In the genomic region with DNA sequence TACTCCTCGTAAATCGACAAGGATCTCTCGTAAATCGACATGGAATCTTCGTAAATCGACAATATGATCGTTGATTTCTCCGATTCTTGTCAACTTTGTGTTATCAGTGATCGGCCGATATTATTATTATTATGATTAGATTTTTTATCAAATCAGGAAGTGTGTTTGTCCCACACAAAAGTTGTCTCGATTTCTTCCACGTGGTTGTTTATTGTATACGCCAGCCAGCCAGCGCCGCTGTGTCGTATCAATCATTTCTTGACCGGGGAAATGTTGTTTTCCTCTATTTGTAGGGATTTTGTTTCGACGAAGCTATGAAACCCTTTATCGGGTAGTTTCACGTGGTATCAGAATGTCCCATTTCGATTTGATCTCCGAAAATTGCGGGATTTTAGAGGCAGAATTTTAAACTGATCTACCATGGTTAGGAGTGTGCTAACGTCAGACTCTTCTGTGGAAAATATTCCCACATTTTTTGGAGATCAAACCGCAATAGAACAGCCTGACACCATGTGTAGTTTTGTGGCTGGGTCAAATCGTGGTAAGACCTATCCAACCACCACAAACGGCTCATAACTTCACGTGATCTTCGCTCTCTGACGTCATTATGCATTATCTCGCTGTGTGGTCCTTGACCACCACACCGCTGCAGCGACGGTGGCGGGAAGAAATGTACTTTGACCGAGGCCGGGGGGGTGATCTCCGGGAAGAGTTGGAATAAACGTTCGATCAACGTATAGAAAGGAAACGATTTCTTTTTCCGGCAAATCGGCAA, we compare ENCODE assay signal across 1 worm cellular context.
TF ChIP-seq lines count a peak whose summit lies in the region.

No protein-coding gene starts in this region.

TF ChIP-seq in whole organism, L4 larva, 104 proteins besides CTCF, POLR2A, EP300 and RAD21 (continued from another document):
- peak; percentile 51 for TF ChIP-seq nhr-48 (tag; optimal IDR thresholded peaks at IDR 0.05; lab: Kevin White, UChicago)
- TF ChIP-seq zip-11 (GFP tag; IDR thresholded peaks at IDR 0.05; lab: Robert Waterston, UW) = no peak
- TF ChIP-seq unc-62 (GFP tag; optimal IDR thresholded peaks at IDR 0.05 in 1 of 2; lab: Kevin White, UChicago) = no peak
- no peak for TF ChIP-seq unc-62 (tag; optimal IDR thresholded peaks at IDR 0.05; lab: Kevin White, UChicago)
- TF ChIP-seq aly-2 (tag; optimal IDR thresholded peaks at IDR 0.05; lab: Kevin White, UChicago) = no peak
- TF ChIP-seq Y5F2A.4 (GFP tag; optimal IDR thresholded peaks at IDR 0.05; lab: Kevin White, UChicago) = no peak
- no peak for TF ChIP-seq dmd-9 (GFP tag; IDR thresholded peaks at IDR 0.05; lab: Robert Waterston, UW)
- TF ChIP-seq ztf-7 (tag; optimal IDR thresholded peaks at IDR 0.05; lab: Kevin White, UChicago) = no peak
- TF ChIP-seq F49E8.2 (tag; optimal IDR thresholded peaks at IDR 0.05; lab: Kevin White, UChicago; ENCODE audit: borderline replicate concordance) = no peak
- no peak for TF ChIP-seq cey-2 (tag; optimal IDR thresholded peaks at IDR 0.05; lab: Kevin White, UChicago; ENCODE audit: borderline replicate concordance, insufficient read depth)
- no peak for TF ChIP-seq mep-1 (tag; optimal IDR thresholded peaks at IDR 0.05; lab: Kevin White, UChicago)
- TF ChIP-seq dve-1 (tag; optimal IDR thresholded peaks at IDR 0.05; lab: Kevin White, UChicago; ENCODE audit: insufficient read depth) = peak; percentile 77
- no peak for TF ChIP-seq ZK546.5 (tag; optimal IDR thresholded peaks at IDR 0.05; lab: Kevin White, UChicago)
- no peak for TF ChIP-seq attf-4 (tag; optimal IDR thresholded peaks at IDR 0.05; lab: Kevin White, UChicago)
- TF ChIP-seq ceh-32 (tag; optimal IDR thresholded peaks at IDR 0.05; lab: Kevin White, UChicago; ENCODE audit: poor library complexity) = no peak
- no peak for TF ChIP-seq saeg-2 (GFP tag; IDR thresholded peaks at IDR 0.05; lab: Robert Waterston, UW)
- TF ChIP-seq snpc-1.2 (GFP tag; IDR thresholded peaks at IDR 0.05; lab: Robert Waterston, UW) = no peak
- TF ChIP-seq mxl-2 (GFP tag; conservative IDR thresholded peaks at IDR 0.05; lab: Robert Waterston, UW) = no peak
- TF ChIP-seq Y105C5A.15 (GFP tag; IDR thresholded peaks at IDR 0.05; lab: Robert Waterston, UW) = no peak
- TF ChIP-seq fos-1 (tag; optimal IDR thresholded peaks at IDR 0.05; lab: Kevin White, UChicago) = no peak
- TF ChIP-seq hlh-11 (tag; optimal IDR thresholded peaks at IDR 0.05; lab: Kevin White, UChicago) = peak; percentile 87
- TF ChIP-seq zag-1 (tag; optimal IDR thresholded peaks at IDR 0.05; lab: Kevin White, UChicago) = no peak
- TF ChIP-seq nhr-41 (GFP tag; IDR thresholded peaks at IDR 0.05; lab: Robert Waterston, UW) = no peak
- no peak for TF ChIP-seq lin-13 (GFP tag; optimal IDR thresholded peaks at IDR 0.05; lab: Kevin White, UChicago)
- TF ChIP-seq vab-7 (GFP tag; IDR thresholded peaks at IDR 0.05; lab: Robert Waterston, UW) = no peak
- TF ChIP-seq daf-19 (GFP tag; conservative IDR thresholded peaks at IDR 0.05; lab: Robert Waterston, UW) = no peak
- TF ChIP-seq nhr-237 (tag; optimal IDR thresholded peaks at IDR 0.05; lab: Kevin White, UChicago) = no peak
- TF ChIP-seq tag-97 (GFP tag; IDR thresholded peaks at IDR 0.05; lab: Robert Waterston, UW) = no peak
- peak; percentile 42 for TF ChIP-seq aha-1 (tag; lab: Kevin White, UChicago)
- TF ChIP-seq daf-16 (GFP tag; optimal IDR thresholded peaks at IDR 0.05; lab: Kevin White, UChicago) = no peak
- TF ChIP-seq daf-16 (tag; optimal IDR thresholded peaks at IDR 0.05; lab: Kevin White, UChicago) = peak; percentile 99
- no peak for TF ChIP-seq zfp-2 (tag; optimal IDR thresholded peaks at IDR 0.05; lab: Kevin White, UChicago)
- peak; percentile 61 for TF ChIP-seq nhr-102 (tag; optimal IDR thresholded peaks at IDR 0.05; lab: Kevin White, UChicago)
- TF ChIP-seq rbr-2 (tag; optimal IDR thresholded peaks at IDR 0.05; lab: Kevin White, UChicago) = no peak
- no peak for TF ChIP-seq daf-8 (GFP tag; IDR thresholded peaks at IDR 0.05; lab: Robert Waterston, UW)
- no peak for TF ChIP-seq nhr-11 (tag; optimal IDR thresholded peaks at IDR 0.05; lab: Kevin White, UChicago)
- TF ChIP-seq ces-1 (GFP tag; optimal IDR thresholded peaks at IDR 0.05; lab: Kevin White, UChicago) = no peak
- no peak for TF ChIP-seq lin-29 (GFP tag; IDR thresholded peaks at IDR 0.05; lab: Robert Waterston, UW)
- no peak for TF ChIP-seq ctbp-1 (GFP tag; IDR thresholded peaks at IDR 0.05; lab: Robert Waterston, UW)
- TF ChIP-seq Y75B8A.6 (GFP tag; IDR thresholded peaks at IDR 0.05; lab: Robert Waterston, UW) = no peak
- no peak for TF ChIP-seq madf-5 (GFP tag; IDR thresholded peaks at IDR 0.05; lab: Robert Waterston, UW)
- no peak for TF ChIP-seq Y48G9A.11 (GFP tag; IDR thresholded peaks at IDR 0.05; lab: Robert Waterston, UW)
- TF ChIP-seq F10B5.3 (tag; optimal IDR thresholded peaks at IDR 0.05; lab: Kevin White, UChicago) = no peak
- TF ChIP-seq spr-3 (GFP tag; optimal IDR thresholded peaks at IDR 0.05; lab: Kevin White, UChicago) = no peak
- no peak for TF ChIP-seq mdt-29 (GFP tag; IDR thresholded peaks at IDR 0.05; lab: Robert Waterston, UW)
- TF ChIP-seq ceh-20 (GFP tag; IDR thresholded peaks at IDR 0.05; lab: Robert Waterston, UW) = no peak
- TF ChIP-seq jun-1 (tag; optimal IDR thresholded peaks at IDR 0.05; lab: Kevin White, UChicago) = no peak
- no peak for TF ChIP-seq unc-39 (tag; optimal IDR thresholded peaks at IDR 0.05; lab: Kevin White, UChicago)
